Fruit fly (Drosophila melanogaster) whole organism, embryonic: Measurements from ENCODE around the gene Glyat.

Experiments
- ATbp ChIP-seq: fragments of 200-800 bp; sonication (Bioruptor generic); optimal IDR thresholded peaks from 2 replicates; lab custom pipeline; 2017; ENCODE audit warnings: missing biosample characterization, mild to moderate bottlenecking, missing genetic modification characterization, missing genetic modification reagents
- Abd-B ChIP-seq: fragments of 200-800 bp; sonication (Bioruptor generic); optimal IDR thresholded peaks from 2 replicates; lab custom pipeline; 2018; ENCODE audit warnings: missing biosample characterization, mild to moderate bottlenecking, missing genetic modification characterization, moderate library complexity
- Atf3 ChIP-seq: fragments of 200-800 bp; sonication (Bioruptor generic); optimal IDR thresholded peaks from 3 replicates; lab custom pipeline; 2016; ENCODE audit warnings: missing biosample characterization, missing genetic modification characterization
- Bgb ChIP-seq: fragments of 200-800 bp; sonication (Bioruptor generic); IDR thresholded peaks from 2 replicates; pipeline ENCODE4 v1.3.6; 2022; ENCODE audit warnings: missing biosample characterization, missing genetic modification characterization; ENCODE audit not compliant: partially characterized antibody
- CG10147 ChIP-seq: fragments of 200-800 bp; sonication (Bioruptor generic); optimal IDR thresholded peaks from 2 replicates; lab custom pipeline; 2019; ENCODE audit warnings: missing biosample characterization, mild to moderate bottlenecking, missing genetic modification characterization, moderate library complexity
- CG11398 ChIP-seq: fragments of 200-800 bp; sonication (Bioruptor generic); optimal IDR thresholded peaks from 2 replicates; lab custom pipeline; 2016; ENCODE audit warnings: missing biosample characterization, missing genetic modification characterization
- CG12155 ChIP-seq: fragments of 200-800 bp; sonication (Bioruptor generic); optimal IDR thresholded peaks from 3 replicates; lab custom pipeline; 2016; ENCODE audit warnings: missing biosample characterization, missing genetic modification characterization
- CG15601 ChIP-seq: fragments of 200-800 bp; sonication (Bioruptor generic); optimal IDR thresholded peaks from 3 replicates; lab custom pipeline; 2019; ENCODE audit warnings: missing biosample characterization, mild to moderate bottlenecking, missing genetic modification characterization, moderate library complexity
- CG18619 ChIP-seq: fragments of 200-800 bp; sonication (Bioruptor generic); optimal IDR thresholded peaks from 3 replicates; lab custom pipeline; 2017; ENCODE audit warnings: missing biosample characterization, mild to moderate bottlenecking, missing genetic modification characterization
- CG2678 ChIP-seq: fragments of 200-800 bp; sonication (Bioruptor generic); optimal IDR thresholded peaks from 3 replicates; lab custom pipeline; 2019; ENCODE audit warnings: missing biosample characterization, mild to moderate bottlenecking, missing genetic modification characterization, moderate library complexity
- CG30403 ChIP-seq: fragments of 200-800 bp; sonication (Bioruptor generic); optimal IDR thresholded peaks from 3 replicates; lab custom pipeline; 2016; ENCODE audit warnings: missing biosample characterization, missing genetic modification characterization
- CG33557 ChIP-seq: fragments of 200-800 bp; sonication (Bioruptor generic); optimal IDR thresholded peaks from 2 replicates; lab custom pipeline; 2019; ENCODE audit warnings: missing biosample characterization, mild to moderate bottlenecking, missing genetic modification characterization, moderate library complexity
- CG34224 ChIP-seq: fragments of 200-800 bp; sonication (Bioruptor generic); IDR thresholded peaks from 3 replicates; pipeline ENCODE4 v1.3.6; 2022; ENCODE audit warnings: missing biosample characterization, missing genetic modification characterization; ENCODE audit not compliant: partially characterized antibody
- CG3995 ChIP-seq: fragments of 200-800 bp; sonication (Bioruptor generic); optimal IDR thresholded peaks from 3 replicates; lab custom pipeline; 2016; ENCODE audit warnings: missing biosample characterization, missing genetic modification characterization
- CG6254 ChIP-seq: fragments of 200-800 bp; sonication (Bioruptor generic); optimal IDR thresholded peaks from 3 replicates; lab custom pipeline; 2017; ENCODE audit warnings: mild to moderate bottlenecking, missing biosample characterization, missing genetic modification reagents, missing genetic modification characterization
- CG8089 ChIP-seq: fragments of 200-800 bp; sonication (Bioruptor generic); optimal IDR thresholded peaks from 3 replicates; lab custom pipeline; 2016; ENCODE audit warnings: missing biosample characterization, missing genetic modification characterization
- CG9437 ChIP-seq: fragments of 200-800 bp; sonication (Bioruptor generic); optimal IDR thresholded peaks from 2 replicates; lab custom pipeline; 2018; ENCODE audit warnings: missing biosample characterization, mild to moderate bottlenecking, missing genetic modification characterization
- CG9797 ChIP-seq: fragments of 200-800 bp; sonication (Bioruptor generic); optimal IDR thresholded peaks from 3 replicates; lab custom pipeline; 2018; ENCODE audit warnings: missing biosample characterization, mild to moderate bottlenecking, missing genetic modification characterization
- CkIIα-i1 ChIP-seq: fragments of 200-800 bp; sonication (Bioruptor generic); IDR thresholded peaks from 2 replicates; pipeline ENCODE4 v1.3.6; 2022; ENCODE audit warnings: missing biosample characterization, missing genetic modification characterization
- Dek ChIP-seq: fragments of 200-800 bp; sonication (Bioruptor generic); optimal IDR thresholded peaks from 3 replicates; lab custom pipeline; 2019; ENCODE audit warnings: missing biosample characterization, mild to moderate bottlenecking, missing genetic modification characterization, moderate library complexity
- Dp ChIP-seq: fragments of 200-800 bp; sonication (Bioruptor generic); optimal IDR thresholded peaks from 2 replicates; lab custom pipeline; 2018; ENCODE audit warnings: missing biosample characterization, mild to moderate bottlenecking, missing genetic modification characterization, moderate library complexity
- Eip74EF ChIP-seq, 2 experiments: fragments of 200-800 bp in 1 of 2; fragments of >200 bp in 1 of 2; sonication (Bioruptor generic) in 1 of 2; optimal IDR thresholded peaks; 2 replicates each; lab custom pipeline; 2017 to 2019; ENCODE audit warnings: missing biosample characterization in 2 of 2, missing genetic modification characterization in 2 of 2, mild to moderate bottlenecking in 1 of 2, moderate library complexity in 1 of 2
- HLHmδ ChIP-seq: fragments of 200-800 bp; sonication (Bioruptor generic); optimal IDR thresholded peaks from 2 replicates; lab custom pipeline; 2018; ENCODE audit warnings: missing biosample characterization, mild to moderate bottlenecking, missing genetic modification characterization, moderate library complexity
- HmgD ChIP-seq: fragments of 200-800 bp; sonication (Bioruptor generic); optimal IDR thresholded peaks from 3 replicates; lab custom pipeline; 2016; ENCODE audit warnings: missing biosample characterization, missing genetic modification characterization
- Hmx ChIP-seq: fragments of 200-800 bp; sonication (Bioruptor generic); optimal IDR thresholded peaks from 2 replicates; lab custom pipeline; 2016; ENCODE audit warnings: missing biosample characterization, missing genetic modification characterization
- Lhr ChIP-seq: fragments of 200-800 bp; sonication (Bioruptor generic); optimal IDR thresholded peaks from 3 replicates; lab custom pipeline; 2017; ENCODE audit warnings: mild to moderate bottlenecking, missing biosample characterization, missing genetic modification reagents, missing genetic modification characterization
- Meics ChIP-seq: fragments of 200-800 bp; sonication (Bioruptor generic); optimal IDR thresholded peaks from 2 replicates; lab custom pipeline; 2017; ENCODE audit warnings: missing biosample characterization, mild to moderate bottlenecking, missing genetic modification characterization
- Mes4 ChIP-seq: fragments of 200-800 bp; sonication (Bioruptor generic); optimal IDR thresholded peaks from 2 replicates; lab custom pipeline; 2016; ENCODE audit warnings: missing biosample characterization, missing genetic modification characterization
- Oli ChIP-seq: fragments of 200-800 bp; sonication (Bioruptor generic); optimal IDR thresholded peaks from 2 replicates; lab custom pipeline; 2018; ENCODE audit warnings: missing biosample characterization, mild to moderate bottlenecking, missing genetic modification characterization, moderate library complexity
- Poxn ChIP-seq: fragments of 200-800 bp; sonication (Bioruptor generic); IDR thresholded peaks from 2 replicates; pipeline ENCODE4 v1.3.6; 2022; ENCODE audit warnings: missing biosample characterization, missing genetic modification characterization
- Sox102F ChIP-seq: fragments of 200-800 bp; sonication (Bioruptor generic); optimal IDR thresholded peaks from 2 replicates; lab custom pipeline; 2018; ENCODE audit warnings: missing biosample characterization, mild to moderate bottlenecking, missing genetic modification characterization, moderate library complexity
- bcd ChIP-seq: fragments of 200-800 bp; sonication (Bioruptor generic); optimal IDR thresholded peaks from 2 replicates; lab custom pipeline; 2017; ENCODE audit warnings: missing biosample characterization, mild to moderate bottlenecking, missing genetic modification characterization
- crp ChIP-seq, 2 experiments: fragments of 200-800 bp; sonication (Bioruptor generic); optimal IDR thresholded peaks; 2 replicates in 1 of 2; 3 replicates in 1 of 2; lab custom pipeline; 2017; ENCODE audit warnings: missing biosample characterization in 2 of 2, missing genetic modification characterization in 2 of 2, mild to moderate bottlenecking in 1 of 2, moderate library complexity in 1 of 2
- fru ChIP-seq: fragments of >200 bp; optimal IDR thresholded peaks from 2 replicates; lab custom pipeline; 2017
- gcm ChIP-seq: fragments of 200-800 bp; sonication (Bioruptor generic); optimal IDR thresholded peaks from 2 replicates; lab custom pipeline; 2019; ENCODE audit warnings: missing biosample characterization, mild to moderate bottlenecking, missing genetic modification characterization, moderate library complexity
- gro ChIP-seq: fragments of 200-800 bp; sonication (Bioruptor generic); optimal IDR thresholded peaks from 2 replicates; lab custom pipeline; 2016; ENCODE audit warnings: missing biosample characterization, missing genetic modification characterization
- lola ChIP-seq, 3 experiments: fragments of >200 bp in 2 of 3; fragments of 200-800 bp in 1 of 3; sonication (Bioruptor generic) in 1 of 3; optimal IDR thresholded peaks; 2 replicates each; lab custom pipeline; 2017 to 2019; ENCODE audit warnings: missing biosample characterization in 3 of 3, missing genetic modification characterization in 3 of 3, mild to moderate bottlenecking in 1 of 3, moderate library complexity in 1 of 3
- pho ChIP-seq: fragments of 200-800 bp; sonication (Bioruptor generic); optimal IDR thresholded peaks from 2 replicates; lab custom pipeline; 2016; ENCODE audit warnings: missing biosample characterization, missing genetic modification characterization
- pnt ChIP-seq: fragments of 200-800 bp; sonication (Bioruptor generic); optimal IDR thresholded peaks from 3 replicates; lab custom pipeline; 2016; ENCODE audit warnings: missing biosample characterization, missing genetic modification characterization
- scrt ChIP-seq: fragments of 200-800 bp; sonication (Bioruptor generic); optimal IDR thresholded peaks from 2 replicates; lab custom pipeline; 2018; ENCODE audit warnings: missing biosample characterization, mild to moderate bottlenecking, missing genetic modification characterization, moderate library complexity
- sna ChIP-seq: fragments of 200-800 bp; sonication (Bioruptor generic); IDR thresholded peaks from 2 replicates; pipeline ENCODE4 v1.3.6; 2022; ENCODE audit warnings: missing biosample characterization, missing genetic modification characterization; ENCODE audit not compliant: partially characterized antibody
- tin ChIP-seq: fragments of 200-800 bp; sonication (Bioruptor generic); optimal IDR thresholded peaks from 3 replicates; lab custom pipeline; 2016; ENCODE audit warnings: missing biosample characterization, missing genetic modification characterization
- tll ChIP-seq, 2 experiments: fragments of 200-800 bp in 1 of 2; fragments of >200 bp in 1 of 2; sonication (Bioruptor generic) in 1 of 2; optimal IDR thresholded peaks; 2 replicates each; lab custom pipeline; 2017 to 2019; ENCODE audit warnings: missing biosample characterization in 2 of 2, missing genetic modification characterization in 2 of 2, mild to moderate bottlenecking in 1 of 2, moderate library complexity in 1 of 2
- unc-4 ChIP-seq: fragments of 200-800 bp; sonication (Bioruptor generic); IDR thresholded peaks from 2 replicates; pipeline ENCODE4 v1.3.6; 2022; ENCODE audit warnings: missing biosample characterization, missing genetic modification characterization; ENCODE audit not compliant: partially characterized antibody
- unpg ChIP-seq: fragments of 200-800 bp; sonication (Bioruptor generic); optimal IDR thresholded peaks from 3 replicates; lab custom pipeline; 2018; ENCODE audit warnings: missing biosample characterization, mild to moderate bottlenecking, missing genetic modification characterization, moderate library complexity
- zf30C ChIP-seq: fragments of 200-800 bp; sonication (Bioruptor generic); optimal IDR thresholded peaks from 3 replicates; lab custom pipeline; 2018; ENCODE audit warnings: missing biosample characterization, mild to moderate bottlenecking, missing genetic modification characterization

Glyat gene

dm6 chr2L:8001694-8002627, 8.5 kb downstream of the Glyat start (continued):
- TF ChIP-seq CG9437 (GFP tag; lab: Kevin White, UChicago) = peak; percentile 91
- TF ChIP-seq Oli (tag; lab: Kevin White, UChicago) = peak; percentile 91
- peak; percentile 81 for TF ChIP-seq Dek (tag; lab: Kevin White, UChicago)
- TF ChIP-seq CG34224 = no peak; the same call in 2 of the 3 replicates
- peak; percentile 46 for TF ChIP-seq CG11398 (GFP tag; lab: Kevin White, UChicago)
- TF ChIP-seq lola (GFP tag; optimal IDR thresholded peaks at IDR 0.05; lab: Kevin White, UChicago) = peak in 1 of 3 experiments; percentile 91
- TF ChIP-seq CG18619 (GFP tag; lab: Kevin White, UChicago) = peak; percentile 88
- TF ChIP-seq CkIIα-i1 = 0 out of 2 replicates have a peak, but pooled peaks have one; percentile 9
- TF ChIP-seq Bgb (GFP tag; lab: Robert Waterston, UW) = no peak
- peak; percentile 89 for TF ChIP-seq tin (GFP tag; lab: Kevin White, UChicago)
- TF ChIP-seq HLHmδ (GFP tag; lab: Kevin White, UChicago) = no peak
- TF ChIP-seq gcm (GFP tag; lab: Kevin White, UChicago) = peak; percentile 78
- TF ChIP-seq Meics (GFP tag; lab: Kevin White, UChicago) = peak; percentile 92
- TF ChIP-seq crp (GFP tag; optimal IDR thresholded peaks at IDR 0.05; lab: Kevin White, UChicago) = peak in 1 of 2 experiments; percentile 40
- TF ChIP-seq Mes4 (GFP tag; lab: Kevin White, UChicago) = peak; percentile 70
- TF ChIP-seq unc-4 (GFP tag; lab: Robert Waterston, UW) = no peak
- TF ChIP-seq CG6254 (GFP tag; lab: Kevin White, UChicago) = peak; percentile 74
- peak in 1 of 2 experiments; percentile 90 for TF ChIP-seq Eip74EF (GFP tag; optimal IDR thresholded peaks at IDR 0.05; lab: Kevin White, UChicago)
- peak; percentile 84 for TF ChIP-seq unpg (GFP tag; lab: Kevin White, UChicago)
- no peak for TF ChIP-seq fru (lab: Kevin White, UChicago)
- TF ChIP-seq gro (GFP tag; lab: Kevin White, UChicago) = peak; percentile 62
- peak; percentile 4 for TF ChIP-seq CG9797 (GFP tag; lab: Kevin White, UChicago)
- no peak for TF ChIP-seq HmgD (GFP tag; lab: Kevin White, UChicago)
- peak; percentile 71 for TF ChIP-seq CG12155
- peak; percentile 80 for TF ChIP-seq Sox102F (GFP tag; lab: Kevin White, UChicago)
- peak; percentile 90 for TF ChIP-seq Abd-B (GFP tag; lab: Kevin White, UChicago)
- TF ChIP-seq pho (GFP tag; lab: Kevin White, UChicago) = peak; percentile 84
- TF ChIP-seq CG30403 (GFP tag; lab: Kevin White, UChicago) = peak; percentile 94
- peak; percentile 30 for TF ChIP-seq CG3995
- peak; percentile 52 for TF ChIP-seq Lhr
- peak; percentile 61; the same call in 1 of the 2 replicates for TF ChIP-seq Poxn (GFP tag; lab: Robert Waterston, UW)
- TF ChIP-seq pnt (GFP tag; lab: Kevin White, UChicago) = peak; percentile 68
- peak; percentile 95 for TF ChIP-seq CG2678 (tag; lab: Kevin White, UChicago)
- peak; percentile 86 for TF ChIP-seq bcd (GFP tag; lab: Kevin White, UChicago)
- no peak for TF ChIP-seq zf30C (GFP tag; lab: Kevin White, UChicago)
- peak; percentile 62 for TF ChIP-seq Hmx (GFP tag; lab: Kevin White, UChicago)
- peak; percentile 75 for TF ChIP-seq scrt (GFP tag; lab: Kevin White, UChicago)
- no peak for TF ChIP-seq Dp (GFP tag; lab: Kevin White, UChicago)
- peak; percentile 77 for TF ChIP-seq ATbp (GFP tag; lab: Kevin White, UChicago)
- peak; percentile 77 for TF ChIP-seq CG8089 (GFP tag; lab: Kevin White, UChicago)
- TF ChIP-seq Atf3 (GFP tag; lab: Kevin White, UChicago) = peak; percentile 65
- peak; percentile 62 for TF ChIP-seq CG33557 (GFP tag; lab: Kevin White, UChicago)
- peak; percentile 65 for TF ChIP-seq CG15601 (tag; lab: Kevin White, UChicago)
- TF ChIP-seq tll (GFP tag; optimal IDR thresholded peaks at IDR 0.05; lab: Kevin White, UChicago) = no peak
- TF ChIP-seq CG10147 = peak; percentile 91
- TF ChIP-seq sna = no peak
